Worm (Caenorhabditis elegans) whole organism, early embryonic: ENCODE data around the gene srsx-24.

Experiments
- B0310.2 ChIP-seq: sonication (generic microtip); optimal IDR thresholded peaks from 2 replicates; lab custom pipeline; 2016; ENCODE audit warnings: mild to moderate bottlenecking, missing genetic modification characterization, missing compliant biosample characterization
- F13C5.2 ChIP-seq: sonication (generic microtip); optimal IDR thresholded peaks from 2 replicates; lab custom pipeline; 2017; ENCODE audit warnings: mild to moderate bottlenecking, missing genetic modification characterization, inconsistent platforms, missing compliant biosample characterization
- aly-1 ChIP-seq: sonication (generic microtip); optimal IDR thresholded peaks from 2 replicates; lab custom pipeline; 2016; ENCODE audit warnings: missing genetic modification characterization, missing compliant biosample characterization
- ama-1 ChIP-seq: fragments of 150-350 bp; optimal IDR thresholded peaks from 2 replicates; lab custom pipeline; 2014
- ceh-13 ChIP-seq: fragments of 200-800 bp; sonication (Bioruptor generic); optimal IDR thresholded peaks from 2 replicates; lab custom pipeline; 2018; ENCODE audit warnings: mild to moderate bottlenecking, missing genetic modification characterization, missing compliant biosample characterization
- ceh-36 ChIP-seq: sonication (generic microtip); optimal IDR thresholded peaks from 2 replicates; lab custom pipeline; 2016; ENCODE audit warnings: missing genetic modification characterization, inconsistent platforms, missing compliant biosample characterization
- ets-7 ChIP-seq: sonication (generic microtip); optimal IDR thresholded peaks from 2 replicates; lab custom pipeline; 2016; ENCODE audit warnings: missing genotype, missing genetic modification characterization, missing compliant biosample characterization
- flt-1 ChIP-seq: fragments of 200-800 bp; sonication (Bioruptor generic); IDR thresholded peaks from 2 replicates; pipeline ENCODE4 v1.3.6; 2022; ENCODE audit warnings: missing genetic modification characterization, missing compliant biosample characterization
- hmbx-1 ChIP-seq: sonication (generic microtip); optimal IDR thresholded peaks from 2 replicates; lab custom pipeline; 2016; ENCODE audit warnings: mild to moderate bottlenecking, missing genetic modification characterization, missing compliant biosample characterization
- hmg-4 ChIP-seq: fragments of 200-800 bp; sonication (Bioruptor generic); optimal IDR thresholded peaks from 2 replicates; lab custom pipeline; 2018; ENCODE audit warnings: mild to moderate bottlenecking, missing genetic modification characterization, missing compliant biosample characterization
- hnd-1 ChIP-seq: sonication (generic microtip); optimal IDR thresholded peaks from 2 replicates; lab custom pipeline; 2016; ENCODE audit warnings: missing genetic modification characterization, missing compliant biosample characterization
- pes-1 ChIP-seq: fragments of 200-800 bp; sonication (Bioruptor generic); IDR thresholded peaks from 2 replicates; pipeline ENCODE4 v1.3.6; 2022; ENCODE audit warnings: missing genetic modification reagents, missing genetic modification characterization, missing compliant biosample characterization
- scrt-1 ChIP-seq: fragments of 200-800 bp; sonication (Bioruptor generic); IDR thresholded peaks from 2 replicates; pipeline ENCODE4 v1.3.6; 2022; ENCODE audit warnings: missing genetic modification characterization, missing compliant biosample characterization
- sea-1 ChIP-seq: fragments of 200-800 bp; sonication (Bioruptor generic); conservative IDR thresholded peaks from 2 replicates; pipeline ENCODE4 v1.3.6; 2022; ENCODE audit warnings: missing genetic modification characterization, missing compliant biosample characterization
- tbx-11 ChIP-seq: fragments of 200-800 bp; sonication (Bioruptor generic); IDR thresholded peaks from 2 replicates; pipeline ENCODE4 v1.3.6; 2022; ENCODE audit warnings: missing genetic modification characterization, missing compliant biosample characterization
- tbx-37 ChIP-seq: fragments of 200-800 bp; sonication (Bioruptor generic); conservative IDR thresholded peaks from 2 replicates; pipeline ENCODE4 v1.3.6; 2022; ENCODE audit warnings: missing genetic modification reagents, missing genetic modification characterization, missing compliant biosample characterization
- tra-4 ChIP-seq: sonication (generic microtip); optimal IDR thresholded peaks from 2 replicates; lab custom pipeline; 2017; ENCODE audit warnings: missing genetic modification characterization, missing compliant biosample characterization

The srsx-24 gene

ce11 chrV:7387755-7388154 lies 8.5 kb upstream of the srsx-24 start, which contains the start of gene C02H6.3:
C02H6.3 (minus strand) TSS chrV:7387855.
- TF ChIP-seq hnd-1 (tag; lab: Kevin White, UChicago) (no peak), ceh-13 (no peak), ama-1 (lab: Kevin White, UChicago) (no peak), B0310.2 (tag; lab: Kevin White, UChicago) (no peak), ets-7 (tag; lab: Kevin White, UChicago) (no peak), F13C5.2 (no peak), scrt-1 (no peak), pes-1 (no peak), hmbx-1 (no peak), sea-1 (GFP tag; lab: Robert Waterston, UW) (no peak), tbx-11 (GFP tag; lab: Robert Waterston, UW) (no peak), flt-1 (no peak), ceh-36 (no peak), aly-1 (tag; lab: Kevin White, UChicago) (no peak)

- TF ChIP-seq tbx-37 (GFP tag; lab: Robert Waterston, UW), result no peak
- no peak for TF ChIP-seq tbx-11 (GFP tag; lab: Robert Waterston, UW)
- TF ChIP-seq tra-4 (tag; lab: Kevin White, UChicago), result no peak
- TF ChIP-seq sea-1 (GFP tag; lab: Robert Waterston, UW), result no peak
- TF ChIP-seq pes-1, result no peak
- no peak for TF ChIP-seq hmg-4 (GFP tag; lab: Kevin White, UChicago)
- TF ChIP-seq aly-1 (tag; lab: Kevin White, UChicago), result no peak
- TF ChIP-seq flt-1, result no peak
- TF ChIP-seq ama-1 (lab: Kevin White, UChicago), result no peak
- TF ChIP-seq F13C5.2, result no peak
- no peak for TF ChIP-seq scrt-1
- TF ChIP-seq B0310.2 (tag; lab: Kevin White, UChicago), result no peak
- no peak for TF ChIP-seq ets-7 (tag; lab: Kevin White, UChicago)
- no peak for TF ChIP-seq ceh-13
- TF ChIP-seq hnd-1 (tag; lab: Kevin White, UChicago), result no peak
- no peak for TF ChIP-seq hmbx-1
- no peak for TF ChIP-seq ceh-36
These were observed 6.8 kb upstream of the srsx-24 start, which contains the start of gene srp-6 for ce11 chrV:7386052-7386573. srp-6 (minus strand) TSS chrV:7386102.

ce11 chrV:7381008-7381407 lies 1.7 kb upstream of the srsx-24 start, which contains the start of gene C03G6.17:
C03G6.17 (minus strand) TSS chrV:7381108.
- TF ChIP-seq scrt-1, result no peak
- no peak for TF ChIP-seq tra-4 (tag; lab: Kevin White, UChicago)
- TF ChIP-seq ceh-36, result no peak
- TF ChIP-seq tbx-37 (GFP tag; lab: Robert Waterston, UW), result no peak
- TF ChIP-seq tbx-11 (GFP tag; lab: Robert Waterston, UW), result no peak
- TF ChIP-seq F13C5.2, result no peak
- TF ChIP-seq sea-1 (GFP tag; lab: Robert Waterston, UW), result no peak
- TF ChIP-seq B0310.2 (tag; lab: Kevin White, UChicago), result no peak
- TF ChIP-seq ets-7 (tag; lab: Kevin White, UChicago), result no peak
- TF ChIP-seq flt-1, result no peak
- TF ChIP-seq hnd-1 (tag; lab: Kevin White, UChicago), result no peak
- TF ChIP-seq hmg-4 (GFP tag; lab: Kevin White, UChicago), result no peak
- no peak for TF ChIP-seq pes-1
- no peak for TF ChIP-seq ceh-13
- TF ChIP-seq ama-1 (lab: Kevin White, UChicago), result no peak

ce11 chrV:7374090-7374489 lies 5.2 kb downstream of the srsx-24 start, which contains the start of gene srx-56:
srx-56 (plus strand) TSS chrV:7374390.
- TF ChIP-seq hnd-1 (tag; lab: Kevin White, UChicago) (no peak), B0310.2 (tag; lab: Kevin White, UChicago) (no peak), aly-1 (tag; lab: Kevin White, UChicago) (no peak), F13C5.2 (no peak), tra-4 (tag; lab: Kevin White, UChicago) (no peak), ceh-36 (no peak), ceh-13 (no peak), sea-1 (GFP tag; lab: Robert Waterston, UW) (no peak), ama-1 (lab: Kevin White, UChicago) (no peak), tbx-37 (GFP tag; lab: Robert Waterston, UW) (no peak), hmg-4 (GFP tag; lab: Kevin White, UChicago) (no peak), pes-1 (no peak), tbx-11 (GFP tag; lab: Robert Waterston, UW) (no peak), hmbx-1 (no peak), scrt-1 (no peak), ets-7 (tag; lab: Kevin White, UChicago) (no peak), flt-1 (no peak)

ce11 chrV:7369578-7369977 lies 9.7 kb downstream of the srsx-24 start, which contains the start of gene srj-14:
srj-14 (plus strand) TSS chrV:7369708.
- TF ChIP-seq hmg-4 (GFP tag; lab: Kevin White, UChicago) (no peak), ets-7 (tag; lab: Kevin White, UChicago) (no peak), hnd-1 (tag; lab: Kevin White, UChicago) (no peak), aly-1 (tag; lab: Kevin White, UChicago) (no peak), ceh-36 (no peak), ama-1 (lab: Kevin White, UChicago) (no peak), ceh-13 (no peak), flt-1 (no peak), B0310.2 (tag; lab: Kevin White, UChicago) (no peak), scrt-1 (no peak), tbx-11 (GFP tag; lab: Robert Waterston, UW) (no peak), tbx-37 (GFP tag; lab: Robert Waterston, UW) (no peak), sea-1 (GFP tag; lab: Robert Waterston, UW) (no peak), tra-4 (tag; lab: Kevin White, UChicago) (no peak), F13C5.2 (no peak), hmbx-1 (no peak)

ce11 chrV:7364951-7365350 lies 14.3 kb downstream of the srsx-24 start, which contains the start of gene exc-13:
exc-13 (plus strand) TSS chrV:7365251.
- TF ChIP-seq ama-1 (lab: Kevin White, UChicago) (no peak), B0310.2 (tag; lab: Kevin White, UChicago) (no peak), flt-1 (no peak), ets-7 (tag; lab: Kevin White, UChicago) (no peak), F13C5.2 (no peak), hnd-1 (tag; lab: Kevin White, UChicago) (no peak), ceh-36 (no peak), tbx-11 (GFP tag; lab: Robert Waterston, UW) (no peak), tbx-37 (GFP tag; lab: Robert Waterston, UW) (no peak), hmbx-1 (no peak), aly-1 (tag; lab: Kevin White, UChicago) (no peak)
